Fruit fly (Drosophila melanogaster) whole organism, adult: ENCODE measurements around the gene CG34124.

Experiments used
- CG11617 ChIP-seq: fragments of 200-800 bp; sonication (Bioruptor generic); optimal IDR thresholded peaks from 2 replicates; lab custom pipeline; 2017; ENCODE audit warnings: mild to moderate bottlenecking, missing biosample characterization, missing genetic modification reagents, missing genetic modification characterization
- CG12768 ChIP-seq: fragments of 200-800 bp; sonication (Bioruptor generic); optimal IDR thresholded peaks from 2 replicates; lab custom pipeline; 2017; ENCODE audit warnings: missing biosample characterization, missing genetic modification characterization, mild to moderate bottlenecking, moderate library complexity, missing genetic modification reagents
- CG14711 ChIP-seq: fragments of 200-800 bp; sonication (Bioruptor generic); optimal IDR thresholded peaks from 2 replicates; lab custom pipeline; 2018; ENCODE audit warnings: missing biosample characterization, mild to moderate bottlenecking, missing genetic modification characterization, moderate library complexity
- CG1620 ChIP-seq: fragments of 200-800 bp; sonication (Bioruptor generic); optimal IDR thresholded peaks from 2 replicates; lab custom pipeline; 2016; ENCODE audit warnings: missing biosample characterization, missing genetic modification characterization
- CG33017 ChIP-seq: fragments of 200-800 bp; sonication (Bioruptor generic); optimal IDR thresholded peaks from 2 replicates; lab custom pipeline; 2018; ENCODE audit warnings: missing biosample characterization, mild to moderate bottlenecking, missing genetic modification characterization, moderate library complexity
- CG5204 ChIP-seq: fragments of 200-800 bp; sonication (Bioruptor generic); optimal IDR thresholded peaks from 2 replicates; lab custom pipeline; 2016; ENCODE audit warnings: missing biosample characterization, missing genetic modification characterization
- CG7045 ChIP-seq: fragments of 200-800 bp; sonication (Bioruptor generic); optimal IDR thresholded peaks from 2 replicates; lab custom pipeline; 2017; ENCODE audit warnings: missing biosample characterization, mild to moderate bottlenecking, missing genetic modification characterization
- CG7101 ChIP-seq: fragments of 200-800 bp; sonication (Bioruptor generic); optimal IDR thresholded peaks from 2 replicates; lab custom pipeline; 2018; ENCODE audit warnings: missing biosample characterization, mild to moderate bottlenecking, missing genetic modification characterization, moderate library complexity
- Clk ChIP-seq: fragments of 200-800 bp; sonication (Bioruptor generic); optimal IDR thresholded peaks from 2 replicates; lab custom pipeline; 2017; ENCODE audit warnings: missing biosample characterization, missing genetic modification characterization
- Crg-1 ChIP-seq: fragments of 200-800 bp; sonication (Bioruptor generic); optimal IDR thresholded peaks from 2 replicates; lab custom pipeline; 2016; ENCODE audit warnings: missing biosample characterization, missing genetic modification characterization
- Hr96 ChIP-seq: fragments of 200-800 bp; sonication (Bioruptor generic); optimal IDR thresholded peaks from 2 replicates; lab custom pipeline; 2016; ENCODE audit warnings: missing biosample characterization, missing genetic modification characterization
- Mnt ChIP-seq: fragments of 200-800 bp; sonication (Bioruptor generic); optimal IDR thresholded peaks from 2 replicates; lab custom pipeline; 2016; ENCODE audit warnings: missing biosample characterization, mild to moderate bottlenecking, missing genetic modification characterization
- bab1 ChIP-seq: fragments of 200-800 bp; sonication (Bioruptor generic); optimal IDR thresholded peaks from 3 replicates; lab custom pipeline; 2019; ENCODE audit warnings: missing biosample characterization, mild to moderate bottlenecking, missing genetic modification characterization, moderate library complexity
- cic ChIP-seq: fragments of 200-800 bp; sonication (Bioruptor generic); optimal IDR thresholded peaks from 2 replicates; lab custom pipeline; 2017; ENCODE audit warnings: missing biosample characterization, mild to moderate bottlenecking, missing genetic modification characterization, moderate library complexity
- cnc ChIP-seq, 2 experiments: fragments of >200 bp; optimal IDR thresholded peaks; 2 replicates each; lab custom pipeline; 2017
- kay ChIP-seq: fragments of 200-800 bp; sonication (Bioruptor generic); peaks from one replicate; lab custom pipeline; 2016; ENCODE audit warnings: missing biosample characterization, missing genetic modification characterization, borderline replicate concordance
- ovo ChIP-seq: fragments of 200-800 bp; sonication (Bioruptor generic); optimal IDR thresholded peaks from 2 replicates; lab custom pipeline; 2016; ENCODE audit warnings: missing biosample characterization, missing genetic modification characterization
- pad ChIP-seq: fragments of 200-800 bp; sonication (Bioruptor generic); optimal IDR thresholded peaks from 3 replicates; lab custom pipeline; 2017; ENCODE audit warnings: missing biosample characterization, missing genetic modification characterization, mild to moderate bottlenecking, moderate library complexity, missing genetic modification reagents
- tj ChIP-seq: fragments of 200-800 bp; sonication (Bioruptor generic); optimal IDR thresholded peaks from 3 replicates; lab custom pipeline; 2017; ENCODE audit warnings: missing biosample characterization, mild to moderate bottlenecking, missing genetic modification characterization, moderate library complexity
- toe ChIP-seq: fragments of 200-800 bp; sonication (Bioruptor generic); optimal IDR thresholded peaks from 2 replicates; lab custom pipeline; 2016; ENCODE audit warnings: missing biosample characterization, missing genetic modification characterization

CG34124 gene

dm6 chr2L:4999389-5000032 is 41.3 kb downstream of the CG34124 start:
- TF ChIP-seq Mnt (GFP tag; lab: Kevin White, UChicago): peak; percentile 11
- TF ChIP-seq CG11617 (GFP tag; lab: Kevin White, UChicago): peak; percentile 82
- TF ChIP-seq Crg-1 (GFP tag; lab: Kevin White, UChicago): peak; percentile 42
- peak; percentile 90 for TF ChIP-seq Clk (GFP tag; lab: Kevin White, UChicago)
- no peak for TF ChIP-seq kay (GFP tag; lab: Kevin White, UChicago)
- peak; percentile 66 for TF ChIP-seq pad (GFP tag; lab: Kevin White, UChicago)
- TF ChIP-seq cic (GFP tag; lab: Kevin White, UChicago): peak; percentile 73
- TF ChIP-seq CG7045 (GFP tag; lab: Kevin White, UChicago): peak; percentile 84
- TF ChIP-seq CG5204 (GFP tag; lab: Kevin White, UChicago): peak; percentile 78
- peak; percentile 74 for TF ChIP-seq CG1620
- no peak for TF ChIP-seq ovo (GFP tag; lab: Kevin White, UChicago)
- TF ChIP-seq CG7101 (tag; lab: Kevin White, UChicago): peak; percentile 93
- peak; percentile 86 for TF ChIP-seq Hr96 (GFP tag; lab: Kevin White, UChicago)
- TF ChIP-seq toe (GFP tag; lab: Kevin White, UChicago): peak; percentile 90
- TF ChIP-seq CG33017 (tag; lab: Kevin White, UChicago): peak; percentile 92
- peak; percentile 84 for TF ChIP-seq CG14711 (tag; lab: Kevin White, UChicago)
- TF ChIP-seq cnc (optimal IDR thresholded peaks at IDR 0.05; lab: Kevin White, UChicago): no peak
- peak; percentile 93 for TF ChIP-seq CG12768 (GFP tag; lab: Kevin White, UChicago)
- no peak for TF ChIP-seq tj (GFP tag; lab: Kevin White, UChicago)
- peak; percentile 85 for TF ChIP-seq bab1 (GFP tag; lab: Kevin White, UChicago)

dm6 chr2L:5000287-5000871 is 42.2 kb downstream of the CG34124 start:
- peak; percentile 72 for TF ChIP-seq CG7045 (GFP tag; lab: Kevin White, UChicago)
- peak; percentile 83 for TF ChIP-seq CG12768 (GFP tag; lab: Kevin White, UChicago)
- TF ChIP-seq CG5204 (GFP tag; lab: Kevin White, UChicago): peak; percentile 91
- peak; percentile 80 for TF ChIP-seq toe (GFP tag; lab: Kevin White, UChicago)
- peak; percentile 76 for TF ChIP-seq CG14711 (tag; lab: Kevin White, UChicago)
- TF ChIP-seq cnc (optimal IDR thresholded peaks at IDR 0.05; lab: Kevin White, UChicago): no peak
- TF ChIP-seq Hr96 (GFP tag; lab: Kevin White, UChicago): peak; percentile 77
- TF ChIP-seq Crg-1 (GFP tag; lab: Kevin White, UChicago): no peak
- peak; percentile 55 for TF ChIP-seq cic (GFP tag; lab: Kevin White, UChicago)
- peak; percentile 92 for TF ChIP-seq CG7101 (tag; lab: Kevin White, UChicago)
- TF ChIP-seq kay (GFP tag; lab: Kevin White, UChicago): peak; percentile 95
- TF ChIP-seq CG1620: peak; percentile 34
- peak; percentile 86 for TF ChIP-seq CG11617 (GFP tag; lab: Kevin White, UChicago)
- TF ChIP-seq CG33017 (tag; lab: Kevin White, UChicago): peak; percentile 95
- peak; percentile 56 for TF ChIP-seq Clk (GFP tag; lab: Kevin White, UChicago)
- peak; percentile 76 for TF ChIP-seq bab1 (GFP tag; lab: Kevin White, UChicago)
- peak; percentile 41 for TF ChIP-seq ovo (GFP tag; lab: Kevin White, UChicago)
- peak; percentile 18 for TF ChIP-seq pad (GFP tag; lab: Kevin White, UChicago)
- TF ChIP-seq Mnt (GFP tag; lab: Kevin White, UChicago): peak; percentile 65
- peak; percentile 18 for TF ChIP-seq tj (GFP tag; lab: Kevin White, UChicago)

- TF ChIP-seq Hr96 (GFP tag; lab: Kevin White, UChicago) (no peak), cnc (optimal IDR thresholded peaks at IDR 0.05; lab: Kevin White, UChicago) (no peak), CG14711 (tag; lab: Kevin White, UChicago) (peak; percentile 35), CG7101 (tag; lab: Kevin White, UChicago) (no peak), CG11617 (GFP tag; lab: Kevin White, UChicago) (no peak), Mnt (GFP tag; lab: Kevin White, UChicago) (no peak), pad (GFP tag; lab: Kevin White, UChicago) (peak; percentile 97), CG33017 (tag; lab: Kevin White, UChicago) (no peak), Crg-1 (GFP tag; lab: Kevin White, UChicago) (no peak), tj (GFP tag; lab: Kevin White, UChicago) (peak; percentile 68), bab1 (GFP tag; lab: Kevin White, UChicago) (no peak), CG7045 (GFP tag; lab: Kevin White, UChicago) (no peak), toe (GFP tag; lab: Kevin White, UChicago) (no peak), kay (GFP tag; lab: Kevin White, UChicago) (peak; percentile 33), CG5204 (GFP tag; lab: Kevin White, UChicago) (no peak), Clk (GFP tag; lab: Kevin White, UChicago) (no peak), CG1620 (no peak), ovo (GFP tag; lab: Kevin White, UChicago) (no peak), cic (GFP tag; lab: Kevin White, UChicago) (peak; percentile 72), CG12768 (GFP tag; lab: Kevin White, UChicago) (peak; percentile 11)
Observed at dm6 chr2L:5000919-5001581, 42.8 kb downstream of the CG34124 start.

- peak; percentile 41 for TF ChIP-seq kay (GFP tag; lab: Kevin White, UChicago)
- no peak for TF ChIP-seq CG33017 (tag; lab: Kevin White, UChicago)
Observed at dm6 chr2L:5001582-5001929, 43.3 kb downstream of the CG34124 start.
